Fruit fly (Drosophila melanogaster): Measurements from ENCODE around the gene CG17159.

The CG17159 gene

dm6 chrX:23082407-23082905, 10.0 kb downstream of the CG17159 start, which contains the start of the genes CG17163 and CG17168 (continued):
- no peak for TF ChIP-seq CG12391 (tag; optimal IDR thresholded peaks at IDR 0.05)
- no peak for TF ChIP-seq CG11723 (GFP tag; optimal IDR thresholded peaks at IDR 0.05)
- no peak for TF ChIP-seq tio (GFP tag; optimal IDR thresholded peaks at IDR 0.05)
- TF ChIP-seq fd64A (GFP tag; optimal IDR thresholded peaks at IDR 0.05): no peak
- no peak for TF ChIP-seq E2f1 (GFP tag; IDR thresholded peaks at IDR 0.05)
- no peak for TF ChIP-seq CG17802 (tag; optimal IDR thresholded peaks at IDR 0.05)
- no peak for TF ChIP-seq kni (GFP tag; optimal IDR thresholded peaks at IDR 0.05)
- TF ChIP-seq unpg (GFP tag; optimal IDR thresholded peaks at IDR 0.05): no peak
- TF ChIP-seq CG1792 (GFP tag; optimal IDR thresholded peaks at IDR 0.05): no peak
- no peak for TF ChIP-seq lab (GFP tag; optimal IDR thresholded peaks at IDR 0.05)
- TF ChIP-seq NFAT (GFP tag; IDR thresholded peaks at IDR 0.05): no peak
- no peak for TF ChIP-seq h (optimal IDR thresholded peaks at IDR 0.05)
- TF ChIP-seq dati (GFP tag; IDR thresholded peaks at IDR 0.05): no peak
- TF ChIP-seq ken (GFP tag; IDR thresholded peaks at IDR 0.05): no peak
- TF ChIP-seq crp (GFP tag; optimal IDR thresholded peaks at IDR 0.05): peak in 1 of 2 experiments; percentile 81
- TF ChIP-seq E2f2 (GFP tag; IDR thresholded peaks at IDR 0.05): 0 out of 2 replicates have a peak, but pooled peaks have one; percentile 14
- no peak for TF ChIP-seq CG18619 (GFP tag; optimal IDR thresholded peaks at IDR 0.05)
- TF ChIP-seq H2.0 (GFP tag; IDR thresholded peaks at IDR 0.05): no peak
- TF ChIP-seq CG9797 (GFP tag; optimal IDR thresholded peaks at IDR 0.05): peak; percentile 52
- no peak for TF ChIP-seq CG32767 (GFP tag; IDR thresholded peaks at IDR 0.05)
- TF ChIP-seq zfh2 (GFP tag; optimal IDR thresholded peaks at IDR 0.05): no peak
- no peak for TF ChIP-seq corto (GFP tag; optimal IDR thresholded peaks at IDR 0.05)
- TF ChIP-seq salm (tag; optimal IDR thresholded peaks at IDR 0.05): no peak
- no peak for TF ChIP-seq Jarid2 (GFP tag; optimal IDR thresholded peaks at IDR 0.05)
- no peak for TF ChIP-seq CG1602 (GFP tag; optimal IDR thresholded peaks at IDR 0.05)
- TF ChIP-seq pzg (GFP tag; optimal IDR thresholded peaks at IDR 0.05): peak; percentile 11
- TF ChIP-seq CG10959 (GFP tag; IDR thresholded peaks at IDR 0.05): no peak
- no peak for TF ChIP-seq nau (GFP tag; optimal IDR thresholded peaks at IDR 0.05)
- TF ChIP-seq zen2 (GFP tag; IDR thresholded peaks at IDR 0.05; ENCODE audit: partially characterized antibody): no peak; the same call in 2 of the 3 replicates
- 0 out of 3 replicates have a peak, but pooled peaks have one; percentile 8 for TF ChIP-seq row (GFP tag; IDR thresholded peaks at IDR 0.05)
- TF ChIP-seq jigr1 (GFP tag; IDR thresholded peaks at IDR 0.05): no peak
- no peak for TF ChIP-seq CG1832 (GFP tag; optimal IDR thresholded peaks at IDR 0.05)
- TF ChIP-seq Rfx (GFP tag; IDR thresholded peaks at IDR 0.05): no peak
- TF ChIP-seq wek (GFP tag; optimal IDR thresholded peaks at IDR 0.05): no peak
- no peak for TF ChIP-seq CG15073 (GFP tag; optimal IDR thresholded peaks at IDR 0.05)
- TF ChIP-seq otp (GFP tag; IDR thresholded peaks at IDR 0.05): no peak
- no peak for TF ChIP-seq nerfin-2 (GFP tag; IDR thresholded peaks at IDR 0.05; ENCODE audit: partially characterized antibody)
- TF ChIP-seq ro (GFP tag; IDR thresholded peaks at IDR 0.05): no peak
- no peak for TF ChIP-seq B-H2 (GFP tag; optimal IDR thresholded peaks at IDR 0.05)
- TF ChIP-seq zen (tag; optimal IDR thresholded peaks at IDR 0.05): no peak
- TF ChIP-seq chif (GFP tag; optimal IDR thresholded peaks at IDR 0.05): no peak
- TF ChIP-seq Max (GFP tag; optimal IDR thresholded peaks at IDR 0.05): no peak
- no peak for TF ChIP-seq CG6813 (GFP tag; optimal IDR thresholded peaks at IDR 0.05)
- TF ChIP-seq trem (tag; optimal IDR thresholded peaks at IDR 0.05): peak; percentile 6
- no peak for TF ChIP-seq ato (GFP tag; IDR thresholded peaks at IDR 0.05; ENCODE audit: partially characterized antibody)
- no peak for TF ChIP-seq CG31441 (GFP tag; IDR thresholded peaks at IDR 0.05)
- no peak for TF ChIP-seq CG10654 (GFP tag; optimal IDR thresholded peaks at IDR 0.05)
- no peak for TF ChIP-seq Gsc (GFP tag; IDR thresholded peaks at IDR 0.05)
- TF ChIP-seq PHDP (tag; optimal IDR thresholded peaks at IDR 0.05): no peak
- no peak for TF ChIP-seq CG4617 (GFP tag; optimal IDR thresholded peaks at IDR 0.05; ENCODE audit: borderline replicate concordance)
- TF ChIP-seq CG12942 (GFP tag; optimal IDR thresholded peaks at IDR 0.05): no peak
